Worm (Caenorhabditis elegans) whole organism, young adult: ENCODE data around the gene K09E2.2.

Experiments used
- B0019.2 ChIP-seq: fragments of 200-800 bp; sonication (Bioruptor generic); conservative IDR thresholded peaks from 2 replicates; pipeline ENCODE4 v1.3.6; 2022; ENCODE audit warnings: missing genetic modification reagents, missing genetic modification characterization, missing compliant biosample characterization
- C06A6.2 ChIP-seq: fragments of 200-800 bp; sonication (Bioruptor generic); conservative IDR thresholded peaks from 2 replicates; pipeline ENCODE4 v1.3.6; 2022; ENCODE audit warnings: missing genetic modification characterization, missing compliant biosample characterization
- F22D6.2 ChIP-seq: sonication (generic microtip); optimal IDR thresholded peaks from 2 replicates; lab custom pipeline; 2016; ENCODE audit warnings: mild to moderate bottlenecking, missing genetic modification characterization, missing compliant biosample characterization
- F23B12.7 ChIP-seq: sonication (generic microtip); optimal IDR thresholded peaks from 2 replicates; lab custom pipeline; 2017; ENCODE audit warnings: missing genetic modification characterization, mild to moderate bottlenecking, missing compliant biosample characterization, antibody characterized with exemption, moderate library complexity; ENCODE audit not compliant: insufficient read depth
- F33H1.4 ChIP-seq: fragments of 200-800 bp; sonication (Bioruptor generic); IDR thresholded peaks from 2 replicates; pipeline ENCODE4 v1.3.6; 2022; ENCODE audit warnings: missing genetic modification reagents, missing genetic modification characterization, missing compliant biosample characterization
- F37B4.10 ChIP-seq: fragments of 200-800 bp; sonication (Bioruptor generic); IDR thresholded peaks from 2 replicates; pipeline ENCODE4 v1.3.6; 2022; ENCODE audit warnings: missing genetic modification characterization, missing compliant biosample characterization
- F39B2.1 ChIP-seq: fragments of 200-800 bp; sonication (Bioruptor generic); IDR thresholded peaks from 2 replicates; pipeline ENCODE4 v1.3.6; 2022; ENCODE audit warnings: missing genetic modification reagents, missing genetic modification characterization, missing compliant biosample characterization
- F49E8.2 ChIP-seq: sonication (generic microtip); optimal IDR thresholded peaks from 3 replicates; lab custom pipeline; 2017; ENCODE audit warnings: missing genetic modification characterization, mild to moderate bottlenecking, missing compliant biosample characterization, antibody characterized with exemption, moderate library complexity; ENCODE audit not compliant: insufficient read depth
- T07F8.4 ChIP-seq: sonication (generic microtip); optimal IDR thresholded peaks from 2 replicates; lab custom pipeline; 2016; ENCODE audit warnings: mild to moderate bottlenecking, missing genetic modification characterization, moderate library complexity, missing compliant biosample characterization
- Y53G8AR.9 ChIP-seq: fragments of 200-800 bp; sonication (Bioruptor generic); conservative IDR thresholded peaks from 2 replicates; pipeline ENCODE4 v1.3.6; 2022; ENCODE audit warnings: missing genetic modification reagents, missing genetic modification characterization, missing compliant biosample characterization
- Y79H2A.3 ChIP-seq: fragments of 200-800 bp; sonication (Bioruptor generic); conservative IDR thresholded peaks from 2 replicates; pipeline ENCODE4 v1.3.6; 2022; ENCODE audit warnings: missing genetic modification reagents, missing genetic modification characterization, missing compliant biosample characterization
- ZK185.1 ChIP-seq: sonication (generic microtip); optimal IDR thresholded peaks from 2 replicates; lab custom pipeline; 2016; ENCODE audit warnings: mild to moderate bottlenecking, missing genetic modification characterization, missing compliant biosample characterization; ENCODE audit not compliant: poor library complexity, severe bottlenecking
- akir-1 ChIP-seq: fragments of 200-800 bp; sonication (Bioruptor generic); optimal IDR thresholded peaks from 2 replicates; lab custom pipeline; 2018; ENCODE audit warnings: mild to moderate bottlenecking, missing genetic modification characterization, moderate library complexity, missing compliant biosample characterization
- aptf-3 ChIP-seq: fragments of 200-800 bp; sonication (Bioruptor generic); IDR thresholded peaks from 2 replicates; pipeline ENCODE4 v1.3.6; 2022; ENCODE audit warnings: missing genetic modification characterization, missing compliant biosample characterization
- atf-7 ChIP-seq: sonication (generic microtip); optimal IDR thresholded peaks from 2 replicates; lab custom pipeline; 2017; ENCODE audit warnings: mild to moderate bottlenecking, missing genetic modification characterization, missing compliant biosample characterization
- cebp-2 ChIP-seq: fragments of 200-800 bp; sonication (Bioruptor generic); IDR thresholded peaks from 2 replicates; pipeline ENCODE4 v1.3.6; 2022; ENCODE audit warnings: missing genetic modification characterization, missing compliant biosample characterization
- ceh-27 ChIP-seq: fragments of 200-800 bp; sonication (Bioruptor generic); optimal IDR thresholded peaks from 2 replicates; lab custom pipeline; 2018; ENCODE audit warnings: mild to moderate bottlenecking, missing genetic modification characterization, moderate library complexity, missing compliant biosample characterization
- dpff-1 ChIP-seq: sonication (generic microtip); optimal IDR thresholded peaks from 2 replicates; lab custom pipeline; 2017; ENCODE audit warnings: mild to moderate bottlenecking, missing genetic modification characterization, missing compliant biosample characterization
- dpl-1 ChIP-seq: fragments of 150-350 bp; optimal IDR thresholded peaks from 2 replicates; lab custom pipeline; 2014; ENCODE audit warnings: missing biosample characterization, missing genetic modification reagents, missing genetic modification characterization
- egl-44 ChIP-seq: fragments of 200-800 bp; sonication (Bioruptor generic); IDR thresholded peaks from 2 replicates; pipeline ENCODE4 v1.3.6; 2022; ENCODE audit warnings: missing genetic modification reagents, missing genetic modification characterization, missing compliant biosample characterization
- egrh-3 ChIP-seq: fragments of 200-800 bp; sonication (Bioruptor generic); IDR thresholded peaks from 2 replicates; pipeline ENCODE4 v1.3.6; 2022; ENCODE audit warnings: missing genetic modification reagents, missing genetic modification characterization, missing compliant biosample characterization
- ets-4 ChIP-seq: fragments of 200-800 bp; sonication (Bioruptor generic); optimal IDR thresholded peaks from 2 replicates; lab custom pipeline; 2018; ENCODE audit warnings: mild to moderate bottlenecking, missing genetic modification characterization, missing compliant biosample characterization
- fkh-3 ChIP-seq: sonication (generic microtip); optimal IDR thresholded peaks from 2 replicates; lab custom pipeline; 2016; ENCODE audit warnings: mild to moderate bottlenecking, missing genetic modification characterization, missing compliant biosample characterization
- hlh-26 ChIP-seq: fragments of 200-800 bp; sonication (Bioruptor generic); conservative IDR thresholded peaks from 2 replicates; pipeline ENCODE4 v1.3.6; 2022; ENCODE audit warnings: missing genetic modification reagents, missing genetic modification characterization, missing compliant biosample characterization
- hrde-1 ChIP-seq: sonication (generic microtip); optimal IDR thresholded peaks from 2 replicates; lab custom pipeline; 2016; ENCODE audit warnings: missing genetic modification characterization, mild to moderate bottlenecking, missing compliant biosample characterization, moderate library complexity, missing genotype, missing genetic modification reagents, borderline replicate concordance
- let-526 ChIP-seq: fragments of 200-800 bp; sonication (Bioruptor generic); IDR thresholded peaks from 2 replicates; pipeline ENCODE4 v1.3.6; 2022; ENCODE audit warnings: missing genetic modification reagents, missing genetic modification characterization, missing compliant biosample characterization
- lin-26 ChIP-seq: fragments of 200-800 bp; sonication (Bioruptor generic); IDR thresholded peaks from 2 replicates; pipeline ENCODE4 v1.3.6; 2022; ENCODE audit warnings: missing genetic modification reagents, missing genetic modification characterization, missing compliant biosample characterization
- lir-1 ChIP-seq: fragments of 200-800 bp; sonication (Bioruptor generic); conservative IDR thresholded peaks from 2 replicates; pipeline ENCODE4 v1.3.6; 2022; ENCODE audit warnings: missing genetic modification reagents, missing genetic modification characterization, missing compliant biosample characterization
- lsy-27 ChIP-seq: sonication (generic microtip); optimal IDR thresholded peaks from 2 replicates; lab custom pipeline; 2017; ENCODE audit warnings: missing genetic modification characterization, mild to moderate bottlenecking, missing compliant biosample characterization, antibody characterized with exemption, missing genotype, borderline replicate concordance; ENCODE audit not compliant: insufficient read depth
- madf-10 ChIP-seq: sonication (generic microtip); optimal IDR thresholded peaks from 2 replicates; lab custom pipeline; 2016; ENCODE audit warnings: mild to moderate bottlenecking, missing genetic modification characterization, missing compliant biosample characterization
- mes-4 ChIP-seq: sonication (generic microtip); optimal IDR thresholded peaks from 2 replicates; lab custom pipeline; 2016; ENCODE audit warnings: missing genotype, missing genetic modification characterization, missing compliant biosample characterization
- mxl-1 ChIP-seq: sonication (generic microtip); optimal IDR thresholded peaks from 2 replicates; lab custom pipeline; 2016; ENCODE audit warnings: missing genetic modification characterization, missing compliant biosample characterization
- nfya-1 ChIP-seq: sonication (generic microtip); optimal IDR thresholded peaks from 2 replicates; lab custom pipeline; 2017; ENCODE audit warnings: antibody characterized with exemption, missing compliant biosample characterization, missing genetic modification characterization, borderline replicate concordance; ENCODE audit not compliant: insufficient read depth
- nhr-27 ChIP-seq: fragments of 200-800 bp; sonication (Bioruptor generic); optimal IDR thresholded peaks from 2 replicates; lab custom pipeline; 2018; ENCODE audit warnings: mild to moderate bottlenecking, missing genetic modification characterization, moderate library complexity, missing compliant biosample characterization
- pbrm-1 ChIP-seq: fragments of 200-800 bp; sonication (Bioruptor generic); IDR thresholded peaks from 2 replicates; pipeline ENCODE4 v1.3.6; 2022; ENCODE audit warnings: missing genetic modification reagents, missing genetic modification characterization, missing compliant biosample characterization
- rec-8 ChIP-seq, 2 experiments: sonication (generic microtip); optimal IDR thresholded peaks; 2 replicates each; lab custom pipeline; 2016; ENCODE audit warnings: mild to moderate bottlenecking in 2 of 2, missing genetic modification characterization in 2 of 2, missing genetic modification reagents in 2 of 2, missing genotype in 2 of 2, missing biosample characterization in 1 of 2, missing compliant biosample characterization in 1 of 2, moderate library complexity in 1 of 2
- repo-1 ChIP-seq: sonication (generic microtip); optimal IDR thresholded peaks from 2 replicates; lab custom pipeline; 2017; ENCODE audit warnings: mild to moderate bottlenecking, missing genetic modification characterization, missing compliant biosample characterization
- sdz-38 ChIP-seq: sonication (generic microtip); optimal IDR thresholded peaks from 2 replicates; lab custom pipeline; 2016; ENCODE audit warnings: missing genotype, missing genetic modification characterization, missing compliant biosample characterization
- snpc-1.1 ChIP-seq: sonication (generic microtip); optimal IDR thresholded peaks from 2 replicates; lab custom pipeline; 2017; ENCODE audit warnings: missing genetic modification characterization, mild to moderate bottlenecking, missing compliant biosample characterization, antibody characterized with exemption, moderate library complexity, missing genotype, missing genetic modification reagents; ENCODE audit not compliant: insufficient read depth
- snpc-3.4 ChIP-seq: sonication (generic microtip); optimal IDR thresholded peaks from 2 replicates; lab custom pipeline; 2017; ENCODE audit warnings: missing genetic modification characterization, mild to moderate bottlenecking, missing compliant biosample characterization, antibody characterized with exemption, moderate library complexity, missing genotype, missing genetic modification reagents
- unc-130 ChIP-seq: sonication (generic microtip); optimal IDR thresholded peaks from 2 replicates; lab custom pipeline; 2016; ENCODE audit warnings: missing genetic modification reagents, missing genetic modification characterization, missing compliant biosample characterization
- zim-3 ChIP-seq: sonication (generic microtip); optimal IDR thresholded peaks from 2 replicates; lab custom pipeline; 2017; ENCODE audit warnings: mild to moderate bottlenecking, missing genetic modification characterization, moderate library complexity, missing compliant biosample characterization
- ztf-22 ChIP-seq: fragments of 200-800 bp; sonication (Bioruptor generic); optimal IDR thresholded peaks from 2 replicates; lab custom pipeline; 2018; ENCODE audit warnings: mild to moderate bottlenecking, missing genetic modification characterization, moderate library complexity, missing compliant biosample characterization
- ztf-25 ChIP-seq: fragments of 200-800 bp; sonication (Bioruptor generic); IDR thresholded peaks from 2 replicates; pipeline ENCODE4 v1.3.6; 2022; ENCODE audit warnings: missing genetic modification reagents, missing genetic modification characterization, missing compliant biosample characterization
- ztf-26 ChIP-seq: sonication (generic microtip); optimal IDR thresholded peaks from 2 replicates; lab custom pipeline; 2017; ENCODE audit warnings: missing genetic modification characterization, missing compliant biosample characterization
- ztf-28 ChIP-seq: fragments of 200-800 bp; sonication (Bioruptor generic); IDR thresholded peaks from 2 replicates; pipeline ENCODE4 v1.3.6; 2022; ENCODE audit warnings: missing genetic modification reagents, missing genetic modification characterization, missing compliant biosample characterization
- ztf-3 ChIP-seq: fragments of 200-800 bp; sonication (Bioruptor generic); optimal IDR thresholded peaks from 2 replicates; lab custom pipeline; 2018; ENCODE audit warnings: mild to moderate bottlenecking, missing genetic modification characterization, missing compliant biosample characterization

Gene K09E2.2

DNA sequence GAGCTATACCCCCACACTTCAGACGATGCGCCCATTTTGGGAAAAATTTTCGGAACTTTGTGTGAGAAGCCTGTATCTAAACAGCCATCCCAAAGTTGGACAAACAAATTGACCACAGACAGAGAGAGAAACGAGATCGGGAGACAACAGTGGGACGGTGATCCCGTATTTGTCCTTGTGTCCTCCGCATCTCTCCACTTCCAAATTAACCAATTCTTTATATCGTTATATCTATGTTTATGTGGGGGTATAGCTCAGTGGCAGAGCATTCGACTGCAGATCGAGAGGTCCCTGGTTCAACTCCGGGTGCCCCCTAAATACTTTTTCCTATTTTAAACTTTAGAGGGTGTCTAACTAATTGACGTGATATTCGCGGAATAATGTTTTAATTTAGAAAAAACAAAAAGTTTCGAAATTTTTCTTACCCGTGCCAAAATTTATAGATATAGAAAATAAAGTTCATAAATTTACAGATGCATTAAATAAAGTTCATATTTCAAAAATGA, 34.1 kb upstream of the K09E2.2 start:
- no peak for TF ChIP-seq ets-4 (GFP tag; lab: Kevin White, UChicago)
- TF ChIP-seq ceh-27 (GFP tag; lab: Kevin White, UChicago), result no peak
- no peak for TF ChIP-seq hlh-26 (GFP tag; lab: Robert Waterston, UW)
- peak; percentile 29 for TF ChIP-seq snpc-3.4
- TF ChIP-seq lsy-27 (tag; lab: Kevin White, UChicago), result no peak
- TF ChIP-seq lir-1 (GFP tag; lab: Robert Waterston, UW), result no peak
- TF ChIP-seq pbrm-1, result peak; percentile 76
- peak; percentile 81 for TF ChIP-seq zim-3 (tag; lab: Kevin White, UChicago)
- no peak for TF ChIP-seq ztf-3 (GFP tag; lab: Kevin White, UChicago)
- no peak for TF ChIP-seq fkh-3 (tag; lab: Kevin White, UChicago)
- TF ChIP-seq F22D6.2 (tag; lab: Kevin White, UChicago), result no peak
- TF ChIP-seq B0019.2 (GFP tag; lab: Robert Waterston, UW), result no peak
- 0 out of 2 replicates have a peak, but pooled peaks have one; percentile 25 for TF ChIP-seq aptf-3 (GFP tag; lab: Robert Waterston, UW)
- TF ChIP-seq akir-1 (GFP tag; lab: Kevin White, UChicago), result peak; percentile 23
- peak; percentile 80; the same call in 1 of the 2 replicates for TF ChIP-seq cebp-2
- TF ChIP-seq mes-4 (tag; lab: Kevin White, UChicago), result no peak
- peak; percentile 18 for TF ChIP-seq madf-10
- peak; percentile 64 for TF ChIP-seq ZK185.1 (tag; lab: Kevin White, UChicago)
- TF ChIP-seq dpff-1 (tag; lab: Kevin White, UChicago), result no peak
- 0 out of 2 replicates have a peak, but pooled peaks have one; percentile 18 for TF ChIP-seq egrh-3 (GFP tag; lab: Robert Waterston, UW)
- 0 out of 2 replicates have a peak, but pooled peaks have one; percentile 35 for TF ChIP-seq Y53G8AR.9 (GFP tag; lab: Robert Waterston, UW)
- peak; percentile 49 for TF ChIP-seq atf-7
- TF ChIP-seq egl-44 (GFP tag; lab: Robert Waterston, UW), result no peak
- peak; percentile 26 for TF ChIP-seq hrde-1 (tag; lab: Kevin White, UChicago)
- peak; percentile 36 for TF ChIP-seq unc-130 (GFP tag; lab: Kevin White, UChicago)
- no peak for TF ChIP-seq F33H1.4 (GFP tag; lab: Robert Waterston, UW)
- no peak for TF ChIP-seq nfya-1 (tag; lab: Kevin White, UChicago)
- no peak for TF ChIP-seq ztf-28 (GFP tag; lab: Robert Waterston, UW)
- TF ChIP-seq ztf-25, result peak; percentile 69; the same call in 1 of the 2 replicates
- TF ChIP-seq repo-1 (tag; lab: Kevin White, UChicago), result peak; percentile 55
- TF ChIP-seq ztf-26 (tag; lab: Kevin White, UChicago), result peak; percentile 47
- TF ChIP-seq Y79H2A.3 (GFP tag; lab: Robert Waterston, UW), result no peak
- TF ChIP-seq ztf-22 (GFP tag; lab: Kevin White, UChicago), result no peak
- TF ChIP-seq F37B4.10 (GFP tag; lab: Robert Waterston, UW), result 0 out of 2 replicates have a peak, but pooled peaks have one; percentile 6
- no peak; the same call in 1 of the 2 replicates for TF ChIP-seq F39B2.1
- peak; percentile 71 for TF ChIP-seq mxl-1 (tag; lab: Kevin White, UChicago)
- no peak for TF ChIP-seq sdz-38
- TF ChIP-seq C06A6.2 (GFP tag; lab: Robert Waterston, UW), result no peak
- TF ChIP-seq lin-26 (GFP tag; lab: Robert Waterston, UW), result peak; percentile 88
- no peak for TF ChIP-seq F23B12.7 (tag; lab: Kevin White, UChicago)
- TF ChIP-seq nhr-27 (tag; lab: Kevin White, UChicago), result peak; percentile 1
- TF ChIP-seq dpl-1 (GFP tag; lab: Kevin White, UChicago), result no peak
- no peak for TF ChIP-seq let-526
- TF ChIP-seq rec-8 (tag; optimal IDR thresholded peaks at IDR 0.05; lab: Kevin White, UChicago), result peak; percentile 54 to 61
- peak; percentile 62 for TF ChIP-seq T07F8.4 (tag; lab: Kevin White, UChicago)
- TF ChIP-seq snpc-1.1 (tag; lab: Kevin White, UChicago), result no peak
- no peak for TF ChIP-seq F49E8.2
